Worm (Caenorhabditis elegans) whole organism, young adult: ENCODE measurements around the gene madf-9.

Experiments used
- ama-1 ChIP-seq, 3 experiments: fragments of 150-350 bp in 1 of 3; sonication (generic microtip) in 2 of 3; optimal IDR thresholded peaks; 2 replicates each; lab custom pipeline; 2014 to 2018; ENCODE audit warnings: missing biosample characterization in 2 of 3, missing genetic modification characterization in 2 of 3, missing genetic modification reagents in 2 of 3
- aptf-2 ChIP-seq: fragments of 200-800 bp; sonication (Bioruptor generic); conservative IDR thresholded peaks from 2 replicates; pipeline ENCODE4 v1.3.6; 2022; ENCODE audit warnings: missing genetic modification reagents, missing genetic modification characterization, missing compliant biosample characterization
- ceh-27 ChIP-seq: fragments of 200-800 bp; sonication (Bioruptor generic); optimal IDR thresholded peaks from 2 replicates; lab custom pipeline; 2018; ENCODE audit warnings: mild to moderate bottlenecking, missing genetic modification characterization, moderate library complexity, missing compliant biosample characterization
- hmg-1.2 ChIP-seq: fragments of 200-800 bp; sonication (Bioruptor generic); IDR thresholded peaks from 2 replicates; pipeline ENCODE4 v1.3.6; 2022; ENCODE audit warnings: missing genetic modification reagents, missing genetic modification characterization, missing compliant biosample characterization
- hsf-1 ChIP-seq: fragments of 200-800 bp; sonication (Bioruptor generic); IDR thresholded peaks from 2 replicates; pipeline ENCODE4 v1.3.6; 2022; ENCODE audit warnings: missing genetic modification reagents, missing genetic modification characterization, missing compliant biosample characterization
- snpc-4 ChIP-seq, 5 experiments: fragments of 150-350 bp in 1 of 5; sonication (generic microtip) in 4 of 5; optimal IDR thresholded peaks; 2 replicates each; lab custom pipeline; 2014 to 2018; ENCODE audit warnings: missing genetic modification characterization in 5 of 5, missing biosample characterization in 3 of 5, antibody characterized with exemption in 2 of 5, mild to moderate bottlenecking in 2 of 5, missing compliant biosample characterization in 2 of 5, missing genotype in 2 of 5, moderate library complexity in 2 of 5, missing genetic modification reagents in 1 of 5
- sptf-2 ChIP-seq: fragments of 200-800 bp; sonication (Bioruptor generic); optimal IDR thresholded peaks from 2 replicates; lab custom pipeline; 2018; ENCODE audit warnings: mild to moderate bottlenecking, missing genetic modification characterization, missing compliant biosample characterization
- unc-62 ChIP-seq: fragments of 150-350 bp; optimal IDR thresholded peaks from 2 replicates; lab custom pipeline; 2014; ENCODE audit warnings: missing biosample characterization, missing genetic modification reagents, missing genetic modification characterization
- ztf-22 ChIP-seq: fragments of 200-800 bp; sonication (Bioruptor generic); optimal IDR thresholded peaks from 2 replicates; lab custom pipeline; 2018; ENCODE audit warnings: mild to moderate bottlenecking, missing genetic modification characterization, moderate library complexity, missing compliant biosample characterization
- ztf-28 ChIP-seq: fragments of 200-800 bp; sonication (Bioruptor generic); IDR thresholded peaks from 2 replicates; pipeline ENCODE4 v1.3.6; 2022; ENCODE audit warnings: missing genetic modification reagents, missing genetic modification characterization, missing compliant biosample characterization

ce11 chrIV:3642189-3642588, 5.3 kb downstream of the madf-9 start, which contains the start of gene CC8.3:
- no peak for TF ChIP-seq unc-62 (GFP tag; lab: Kevin White, UChicago)
- no peak for TF ChIP-seq aptf-2 (GFP tag; lab: Robert Waterston, UW)
- no peak for TF ChIP-seq ceh-27
- no peak for TF ChIP-seq hmg-1.2 (GFP tag; lab: Robert Waterston, UW)
- TF ChIP-seq ztf-28: no peak
- TF ChIP-seq ama-1 (optimal IDR thresholded peaks at IDR 0.05; lab: Kevin White, UChicago): no peak
- TF ChIP-seq ama-1 (GFP tag; optimal IDR thresholded peaks at IDR 0.05; lab: Kevin White, UChicago): no peak
- TF ChIP-seq snpc-4 (GFP tag; optimal IDR thresholded peaks at IDR 0.05; lab: Kevin White, UChicago): no peak
- no peak for TF ChIP-seq snpc-4 (tag; optimal IDR thresholded peaks at IDR 0.05; lab: Kevin White, UChicago)
- no peak for TF ChIP-seq sptf-2 (GFP tag; lab: Kevin White, UChicago)
- no peak for TF ChIP-seq ztf-22 (GFP tag; lab: Kevin White, UChicago)
- no peak for TF ChIP-seq hsf-1
